Worm (Caenorhabditis elegans): ENCODE results near the gene B0001.2.

- TF ChIP-seq hnd-1 (tag; optimal IDR thresholded peaks at IDR 0.05) (no peak), ets-7 (tag; optimal IDR thresholded peaks at IDR 0.05) (no peak), tbx-37 (GFP tag; conservative IDR thresholded peaks at IDR 0.05) (no peak), B0310.2 (tag; optimal IDR thresholded peaks at IDR 0.05) (no peak), aly-1 (tag; optimal IDR thresholded peaks at IDR 0.05) (no peak), ama-1 (optimal IDR thresholded peaks at IDR 0.05) (no peak), flt-1 (GFP tag; IDR thresholded peaks at IDR 0.05) (no peak), sea-1 (GFP tag; conservative IDR thresholded peaks at IDR 0.05) (no peak), pes-1 (GFP tag; IDR thresholded peaks at IDR 0.05) (no peak), tra-4 (tag; optimal IDR thresholded peaks at IDR 0.05) (no peak), hmbx-1 (tag; optimal IDR thresholded peaks at IDR 0.05) (no peak), tbx-11 (GFP tag; IDR thresholded peaks at IDR 0.05) (no peak)
Measured at ce11 chrIV:12121076-12121475, 29.7 kb downstream of the B0001.2 start, which contains the start of the genes ddb-1 and M18.6.

All from whole organism, early embryonic.